Worm (Caenorhabditis elegans) whole organism, mixed stage, embryonic: ENCODE measurements around the gene fipr-11.

ENCODE experiments used
- M03D4.4 ChIP-seq: sonication (generic microtip); optimal IDR thresholded peaks from 2 replicates; lab custom pipeline; 2017; ENCODE audit warnings: mild to moderate bottlenecking, missing genetic modification characterization, missing compliant biosample characterization
- bed-3 ChIP-seq: fragments of 200-800 bp; sonication (Bioruptor generic); optimal IDR thresholded peaks from 3 replicates; lab custom pipeline; 2018; ENCODE audit warnings: mild to moderate bottlenecking, missing genetic modification characterization, moderate library complexity, missing compliant biosample characterization
- blmp-1 ChIP-seq: fragments of 150-350 bp; optimal IDR thresholded peaks from 2 replicates; lab custom pipeline; 2014; ENCODE audit warnings: missing biosample characterization, missing genetic modification characterization
- ceh-39 ChIP-seq: fragments of 150-350 bp; optimal IDR thresholded peaks from 2 replicates; lab custom pipeline; 2014; ENCODE audit warnings: missing biosample characterization, missing genetic modification characterization
- ceh-43 ChIP-seq: fragments of 200-800 bp; sonication (Bioruptor generic); optimal IDR thresholded peaks from 2 replicates; lab custom pipeline; 2018; ENCODE audit warnings: mild to moderate bottlenecking, missing genetic modification characterization, moderate library complexity, missing compliant biosample characterization
- ceh-83 ChIP-seq: fragments of 200-800 bp; sonication (Bioruptor generic); optimal IDR thresholded peaks from 2 replicates; lab custom pipeline; 2018; ENCODE audit warnings: mild to moderate bottlenecking, missing genetic modification characterization, missing compliant biosample characterization
- cnd-1 ChIP-seq: fragments of 200-800 bp; sonication (Bioruptor generic); optimal IDR thresholded peaks from 2 replicates; lab custom pipeline; 2018; ENCODE audit warnings: mild to moderate bottlenecking, missing genetic modification characterization, missing compliant biosample characterization
- drap-1 ChIP-seq: fragments of 200-800 bp; sonication (Bioruptor generic); optimal IDR thresholded peaks from 3 replicates; lab custom pipeline; 2018; ENCODE audit warnings: mild to moderate bottlenecking, missing genetic modification characterization, missing compliant biosample characterization
- elt-1 ChIP-seq: sonication (generic microtip); optimal IDR thresholded peaks from 2 replicates; lab custom pipeline; 2017; ENCODE audit warnings: missing genetic modification characterization, mild to moderate bottlenecking, missing compliant biosample characterization, antibody characterized with exemption, moderate library complexity, borderline replicate concordance; ENCODE audit not compliant: insufficient read depth
- elt-3 ChIP-seq: fragments of 150-350 bp; optimal IDR thresholded peaks from 2 replicates; lab custom pipeline; 2014; ENCODE audit warnings: missing biosample characterization, missing genetic modification characterization
- flh-1 ChIP-seq: fragments of 200-800 bp; sonication (Bioruptor generic); optimal IDR thresholded peaks from 2 replicates; lab custom pipeline; 2018; ENCODE audit warnings: mild to moderate bottlenecking, missing genetic modification characterization, moderate library complexity, missing compliant biosample characterization
- ham-2 ChIP-seq: fragments of 200-800 bp; sonication (Bioruptor generic); optimal IDR thresholded peaks from 2 replicates; lab custom pipeline; 2018; ENCODE audit warnings: mild to moderate bottlenecking, missing genetic modification characterization, missing compliant biosample characterization
- hlh-1 ChIP-seq: fragments of 150-350 bp; optimal IDR thresholded peaks from 2 replicates; lab custom pipeline; 2014; ENCODE audit warnings: missing biosample characterization, missing genetic modification reagents, missing genetic modification characterization
- lin-13 ChIP-seq: fragments of 150-350 bp; optimal IDR thresholded peaks from 2 replicates; lab custom pipeline; 2014; ENCODE audit warnings: missing biosample characterization, missing genetic modification characterization
- lin-32 ChIP-seq: fragments of 200-800 bp; sonication (Bioruptor generic); optimal IDR thresholded peaks from 2 replicates; lab custom pipeline; 2018; ENCODE audit warnings: mild to moderate bottlenecking, missing genetic modification characterization, missing compliant biosample characterization
- lsy-2 ChIP-seq: fragments of 150-350 bp; optimal IDR thresholded peaks from 2 replicates; lab custom pipeline; 2014; ENCODE audit warnings: missing biosample characterization, missing genetic modification characterization
- mab-5 ChIP-seq: fragments of 150-350 bp; optimal IDR thresholded peaks from 2 replicates; lab custom pipeline; 2014; ENCODE audit warnings: missing biosample characterization, missing genetic modification characterization
- mep-1 ChIP-seq: fragments of 150-350 bp; optimal IDR thresholded peaks from 2 replicates; lab custom pipeline; 2017; ENCODE audit warnings: missing biosample characterization, missing genetic modification reagents, missing genetic modification characterization, inconsistent platforms
- mls-2 ChIP-seq: sonication (generic microtip); optimal IDR thresholded peaks from 2 replicates; lab custom pipeline; 2016; ENCODE audit warnings: mild to moderate bottlenecking, missing genetic modification characterization, moderate library complexity, missing compliant biosample characterization
- nhr-12 ChIP-seq: fragments of 150-350 bp; optimal IDR thresholded peaks from 2 replicates; lab custom pipeline; 2014; ENCODE audit warnings: missing biosample characterization, missing genetic modification characterization
- nhr-2 ChIP-seq: fragments of 150-350 bp; optimal IDR thresholded peaks from 2 replicates; lab custom pipeline; 2014; ENCODE audit warnings: missing biosample characterization, missing genetic modification characterization
- nhr-237 ChIP-seq: fragments of 150-350 bp; optimal IDR thresholded peaks from 2 replicates; lab custom pipeline; 2014; ENCODE audit warnings: missing biosample characterization, missing genetic modification characterization
- nhr-28 ChIP-seq: fragments of 150-350 bp; optimal IDR thresholded peaks from 2 replicates; lab custom pipeline; 2014; ENCODE audit warnings: missing biosample characterization, missing genetic modification characterization
- nhr-76 ChIP-seq: sonication (generic microtip); optimal IDR thresholded peaks from 2 replicates; lab custom pipeline; 2017; ENCODE audit warnings: missing biosample characterization, missing genetic modification characterization
- pha-4 ChIP-seq: fragments of 150-350 bp; optimal IDR thresholded peaks from 2 replicates; lab custom pipeline; 2018; ENCODE audit warnings: missing biosample characterization, missing genetic modification reagents, missing genetic modification characterization
- snpc-4 ChIP-seq: fragments of 150-350 bp; optimal IDR thresholded peaks from 2 replicates; lab custom pipeline; 2014; ENCODE audit warnings: missing biosample characterization, missing genetic modification characterization
- tbx-8 ChIP-seq: fragments of 200-800 bp; sonication (Bioruptor generic); optimal IDR thresholded peaks from 2 replicates; lab custom pipeline; 2018; ENCODE audit warnings: mild to moderate bottlenecking, missing genetic modification characterization, moderate library complexity, missing compliant biosample characterization
- unc-120 ChIP-seq: sonication (generic microtip); optimal IDR thresholded peaks from 2 replicates; lab custom pipeline; 2017; ENCODE audit warnings: missing genetic modification characterization, missing compliant biosample characterization; ENCODE audit not compliant: poor library complexity, severe bottlenecking
- unc-39 ChIP-seq: fragments of 150-350 bp; optimal IDR thresholded peaks from 2 replicates; lab custom pipeline; 2014; ENCODE audit warnings: missing biosample characterization, missing genetic modification characterization
- unc-62 ChIP-seq: fragments of 150-350 bp; optimal IDR thresholded peaks from 2 replicates; lab custom pipeline; 2014; ENCODE audit warnings: missing biosample characterization, missing genetic modification reagents, missing genetic modification characterization
- zip-8 ChIP-seq: fragments of 150-350 bp; optimal IDR thresholded peaks from 2 replicates; lab custom pipeline; 2014; ENCODE audit warnings: missing biosample characterization, missing genetic modification characterization
- ztf-11 ChIP-seq: fragments of 150-350 bp; optimal IDR thresholded peaks from 2 replicates; lab custom pipeline; 2014; ENCODE audit warnings: missing biosample characterization, missing genetic modification characterization

fipr-11 gene

ce11 chrV:9925647-9926046, 19.6 kb upstream of the fipr-11 start:
- TF ChIP-seq bed-3 (no peak), elt-1 (tag; lab: Kevin White, UChicago) (no peak), flh-1 (GFP tag; lab: Kevin White, UChicago) (no peak), mep-1 (tag; lab: Kevin White, UChicago) (no peak), lsy-2 (tag; lab: Kevin White, UChicago) (no peak), drap-1 (GFP tag; lab: Kevin White, UChicago) (no peak), nhr-237 (no peak), ceh-39 (tag; lab: Kevin White, UChicago) (no peak), unc-62 (GFP tag; lab: Kevin White, UChicago) (no peak), mls-2 (tag; lab: Kevin White, UChicago) (no peak)

ce11 chrV:9924389-9924788, 18.4 kb upstream of the fipr-11 start:
- no peak for TF ChIP-seq nhr-237

- TF ChIP-seq ceh-83 (GFP tag; lab: Kevin White, UChicago) (no peak), cnd-1 (tag; lab: Kevin White, UChicago) (no peak), elt-3 (tag; lab: Kevin White, UChicago) (no peak), mep-1 (tag; lab: Kevin White, UChicago) (no peak), nhr-237 (no peak), ham-2 (no peak), nhr-76 (no peak), flh-1 (GFP tag; lab: Kevin White, UChicago) (no peak), zip-8 (tag; lab: Kevin White, UChicago) (no peak), ceh-43 (no peak), nhr-12 (tag; lab: Kevin White, UChicago) (no peak), elt-1 (tag; lab: Kevin White, UChicago) (no peak), nhr-28 (no peak), M03D4.4 (tag; lab: Kevin White, UChicago) (no peak), bed-3 (no peak), snpc-4 (tag; lab: Kevin White, UChicago) (no peak)
These were observed 16.5 kb upstream of the fipr-11 start, which contains the start of gene C50H2.7 for ce11 chrV:9922481-9922880. C50H2.7 (plus strand) TSS chrV:9922781.

- TF ChIP-seq lsy-2 (tag; lab: Kevin White, UChicago) (no peak), blmp-1 (no peak), zip-8 (tag; lab: Kevin White, UChicago) (no peak), ham-2 (no peak), ceh-39 (tag; lab: Kevin White, UChicago) (no peak), mab-5 (tag; lab: Kevin White, UChicago) (no peak), ceh-43 (no peak), nhr-237 (no peak), elt-1 (tag; lab: Kevin White, UChicago) (no peak), snpc-4 (tag; lab: Kevin White, UChicago) (no peak), ceh-83 (GFP tag; lab: Kevin White, UChicago) (no peak), M03D4.4 (tag; lab: Kevin White, UChicago) (no peak), unc-62 (GFP tag; lab: Kevin White, UChicago) (no peak), mep-1 (tag; lab: Kevin White, UChicago) (no peak), ztf-11 (tag; lab: Kevin White, UChicago) (no peak), drap-1 (GFP tag; lab: Kevin White, UChicago) (no peak)
These were observed 15.3 kb upstream of the fipr-11 start, which contains the start of gene ceh-75 for ce11 chrV:9921288-9921687. ceh-75 (plus strand) TSS chrV:9921337.

- TF ChIP-seq nhr-28 (no peak), mls-2 (tag; lab: Kevin White, UChicago) (no peak), tbx-8 (no peak), nhr-12 (tag; lab: Kevin White, UChicago) (no peak), unc-39 (no peak), mep-1 (tag; lab: Kevin White, UChicago) (no peak), unc-62 (GFP tag; lab: Kevin White, UChicago) (no peak), nhr-2 (tag; lab: Kevin White, UChicago) (no peak), ceh-83 (GFP tag; lab: Kevin White, UChicago) (no peak), unc-120 (tag; lab: Kevin White, UChicago) (no peak), cnd-1 (tag; lab: Kevin White, UChicago) (no peak), pha-4 (tag; lab: Kevin White, UChicago) (no peak), nhr-76 (no peak), mab-5 (tag; lab: Kevin White, UChicago) (no peak), hlh-1 (tag; lab: Kevin White, UChicago) (no peak), ceh-43 (no peak), ceh-39 (tag; lab: Kevin White, UChicago) (no peak), lin-13 (tag; lab: Kevin White, UChicago) (no peak), lin-32 (GFP tag; lab: Kevin White, UChicago) (no peak)
These were observed 12.4 kb upstream of the fipr-11 start, which contains the start of gene C50H2.5 for ce11 chrV:9918410-9918809. C50H2.5 (plus strand) TSS chrV:9918710.
